Worm (Caenorhabditis elegans): Measurements from ENCODE around the gene F54H5.14.

Gene F54H5.14

ce11 chrII:6625302-6625701 lies at the start of gene F54H5.14:
TSS of gene F54H5.14 (minus strand) at chrII:6625402.
- no peak for TF ChIP-seq tab-1 (GFP tag; IDR thresholded peaks at IDR 0.05)
- no peak for TF ChIP-seq cog-1 (tag; optimal IDR thresholded peaks at IDR 0.05)
- TF ChIP-seq klf-2 (GFP tag; conservative IDR thresholded peaks at IDR 0.05): no peak
- TF ChIP-seq T22C8.4 (GFP tag; IDR thresholded peaks at IDR 0.05): no peak
- no peak for TF ChIP-seq ref-1 (GFP tag; conservative IDR thresholded peaks at IDR 0.05)
- no peak for TF ChIP-seq med-1 (GFP tag; optimal IDR thresholded peaks at IDR 0.05; ENCODE audit: insufficient read depth)
- TF ChIP-seq flt-1 (GFP tag; IDR thresholded peaks at IDR 0.05): no peak

DNA sequence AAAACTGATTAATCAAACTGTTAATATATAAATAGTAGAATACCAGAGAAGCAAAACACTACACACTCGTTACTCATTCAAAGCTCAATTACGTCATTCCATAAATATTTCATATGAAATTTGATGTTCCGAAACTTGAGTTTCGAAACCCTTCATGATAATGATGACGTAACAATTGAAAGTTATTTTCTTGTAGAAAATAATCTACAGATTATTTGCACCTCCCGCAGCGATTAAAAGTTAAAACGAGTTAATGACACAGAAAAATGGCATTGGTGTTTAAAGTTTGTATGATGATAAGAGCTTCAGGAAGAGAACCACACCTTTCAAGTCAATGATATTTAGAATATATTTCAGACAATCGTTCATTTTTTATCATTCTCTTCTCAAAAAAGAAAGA lies 48.7 kb upstream of the F54H5.14 start, which contains the start of gene H43E16.1:
H43E16.1 (plus strand) TSS at position 375 of the 400 bp plus-strand sequence.
- no peak for TF ChIP-seq ref-1 (GFP tag; conservative IDR thresholded peaks at IDR 0.05)
- TF ChIP-seq ztf-29 (GFP tag; IDR thresholded peaks at IDR 0.05): no peak
- TF ChIP-seq tab-1 (GFP tag; IDR thresholded peaks at IDR 0.05): no peak
- TF ChIP-seq cog-1 (tag; optimal IDR thresholded peaks at IDR 0.05): no peak
- no peak for TF ChIP-seq flt-1 (GFP tag; IDR thresholded peaks at IDR 0.05)
- no peak for TF ChIP-seq med-1 (GFP tag; optimal IDR thresholded peaks at IDR 0.05; ENCODE audit: insufficient read depth)

DNA sequence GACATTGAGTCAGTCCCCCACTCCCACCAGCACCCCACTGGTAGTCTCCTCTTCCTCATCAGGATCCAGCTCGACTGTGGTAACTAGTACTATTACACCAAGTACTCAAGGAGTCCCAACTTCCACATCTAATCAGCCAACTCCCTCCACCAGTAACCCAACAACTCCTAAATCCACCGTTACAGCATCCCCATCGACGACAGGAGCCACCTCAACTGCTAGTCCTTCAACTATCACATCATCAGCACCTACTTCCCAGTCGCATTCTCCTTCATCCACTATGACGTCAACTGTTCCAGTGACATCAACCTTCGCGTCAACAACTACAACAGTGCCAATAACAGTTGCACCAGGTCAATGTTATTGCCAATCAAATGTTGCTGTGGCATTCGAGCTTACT lies 43.3 kb upstream of the F54H5.14 start:
- TF ChIP-seq med-1 (GFP tag; optimal IDR thresholded peaks at IDR 0.05; ENCODE audit: insufficient read depth) (no peak), ztf-23 (GFP tag; IDR thresholded peaks at IDR 0.05) (no peak), ref-1 (GFP tag; conservative IDR thresholded peaks at IDR 0.05) (no peak), T22C8.4 (GFP tag; IDR thresholded peaks at IDR 0.05) (no peak), klf-2 (GFP tag; conservative IDR thresholded peaks at IDR 0.05) (no peak), cog-1 (tag; optimal IDR thresholded peaks at IDR 0.05) (no peak), ztf-29 (GFP tag; IDR thresholded peaks at IDR 0.05) (no peak), flt-1 (GFP tag; IDR thresholded peaks at IDR 0.05) (no peak), tab-1 (GFP tag; IDR thresholded peaks at IDR 0.05) (no peak)

ce11 chrII:6667534-6667933 lies 42.3 kb upstream of the F54H5.14 start:
- TF ChIP-seq ref-1 (GFP tag; conservative IDR thresholded peaks at IDR 0.05): no peak
- no peak for TF ChIP-seq med-1 (GFP tag; optimal IDR thresholded peaks at IDR 0.05; ENCODE audit: insufficient read depth)
- TF ChIP-seq klf-2 (GFP tag; conservative IDR thresholded peaks at IDR 0.05): no peak
- no peak for TF ChIP-seq ztf-23 (GFP tag; IDR thresholded peaks at IDR 0.05)
- TF ChIP-seq T22C8.4 (GFP tag; IDR thresholded peaks at IDR 0.05): no peak
- TF ChIP-seq cog-1 (tag; optimal IDR thresholded peaks at IDR 0.05): no peak
- TF ChIP-seq ztf-29 (GFP tag; IDR thresholded peaks at IDR 0.05): no peak
- no peak for TF ChIP-seq tab-1 (GFP tag; IDR thresholded peaks at IDR 0.05)
- TF ChIP-seq flt-1 (GFP tag; IDR thresholded peaks at IDR 0.05): no peak

DNA sequence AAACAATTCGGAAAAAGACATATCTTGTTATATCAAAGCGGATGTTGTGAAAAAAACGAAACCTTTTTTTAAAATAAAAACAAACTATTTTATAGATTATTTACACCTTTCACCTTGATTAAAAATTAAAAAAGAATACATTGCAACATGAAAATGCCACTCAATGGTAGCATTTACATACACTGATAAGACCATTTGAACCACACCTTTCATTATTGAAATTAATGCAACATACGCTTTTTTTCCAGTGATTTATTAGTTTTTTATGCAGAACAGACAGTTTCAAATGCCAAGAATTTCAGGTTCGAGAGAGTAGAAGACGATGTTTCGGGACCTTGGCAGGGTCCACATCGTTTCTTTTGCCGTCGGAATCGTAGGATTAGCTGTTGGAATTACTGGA lies 41.4 kb upstream of the F54H5.14 start, which contains the start of gene T19D12.1:
T19D12.1 (plus strand) TSS at position 301 of the 400 bp plus-strand sequence.
- TF ChIP-seq ztf-23 (GFP tag; IDR thresholded peaks at IDR 0.05): no peak
- no peak for TF ChIP-seq T22C8.4 (GFP tag; IDR thresholded peaks at IDR 0.05)
- no peak for TF ChIP-seq tab-1 (GFP tag; IDR thresholded peaks at IDR 0.05)
- no peak for TF ChIP-seq ztf-29 (GFP tag; IDR thresholded peaks at IDR 0.05)
- no peak for TF ChIP-seq cog-1 (tag; optimal IDR thresholded peaks at IDR 0.05)
- no peak for TF ChIP-seq klf-2 (GFP tag; conservative IDR thresholded peaks at IDR 0.05)
- TF ChIP-seq ref-1 (GFP tag; conservative IDR thresholded peaks at IDR 0.05): no peak
- no peak for TF ChIP-seq med-1 (GFP tag; optimal IDR thresholded peaks at IDR 0.05; ENCODE audit: insufficient read depth)
- TF ChIP-seq flt-1 (GFP tag; IDR thresholded peaks at IDR 0.05): no peak

DNA sequence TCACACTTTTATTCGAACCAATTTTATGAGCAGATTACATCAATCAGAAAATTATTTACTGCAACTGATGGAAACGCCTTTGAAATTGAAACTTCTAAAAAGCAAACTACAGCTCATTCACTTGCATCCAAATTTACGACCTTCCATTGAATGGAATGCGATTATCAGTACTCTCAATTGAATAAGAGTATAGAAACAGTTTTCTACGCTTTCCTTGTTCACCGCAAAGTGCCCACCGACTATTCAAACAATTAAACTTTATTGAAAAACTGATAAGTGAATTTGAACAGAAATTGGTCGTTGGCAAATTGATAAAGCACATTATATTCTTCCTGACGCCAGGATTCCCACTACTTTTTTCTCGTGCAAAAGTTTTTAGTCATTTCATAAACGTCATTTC lies 40.7 kb upstream of the F54H5.14 start:
- no peak for TF ChIP-seq cog-1 (tag; optimal IDR thresholded peaks at IDR 0.05)
- no peak for TF ChIP-seq T22C8.4 (GFP tag; IDR thresholded peaks at IDR 0.05)
- no peak for TF ChIP-seq tab-1 (GFP tag; IDR thresholded peaks at IDR 0.05)

- TF ChIP-seq klf-2 (GFP tag; conservative IDR thresholded peaks at IDR 0.05): no peak
- TF ChIP-seq ztf-23 (GFP tag; IDR thresholded peaks at IDR 0.05): no peak
- TF ChIP-seq flt-1 (GFP tag; IDR thresholded peaks at IDR 0.05): no peak
- TF ChIP-seq cog-1 (tag; optimal IDR thresholded peaks at IDR 0.05): no peak
- TF ChIP-seq med-1 (GFP tag; optimal IDR thresholded peaks at IDR 0.05; ENCODE audit: insufficient read depth): no peak
- TF ChIP-seq T22C8.4 (GFP tag; IDR thresholded peaks at IDR 0.05): no peak
These were observed 38.6 kb upstream of the F54H5.14 start for ce11 chrII:6663799-6664198.

- TF ChIP-seq flt-1 (GFP tag; IDR thresholded peaks at IDR 0.05) (no peak), med-1 (GFP tag; optimal IDR thresholded peaks at IDR 0.05; ENCODE audit: insufficient read depth) (no peak), ztf-23 (GFP tag; IDR thresholded peaks at IDR 0.05) (no peak), ref-1 (GFP tag; conservative IDR thresholded peaks at IDR 0.05) (no peak), cog-1 (tag; optimal IDR thresholded peaks at IDR 0.05) (no peak), T22C8.4 (GFP tag; IDR thresholded peaks at IDR 0.05) (no peak), tab-1 (GFP tag; IDR thresholded peaks at IDR 0.05) (no peak), ztf-29 (GFP tag; IDR thresholded peaks at IDR 0.05) (no peak), klf-2 (GFP tag; conservative IDR thresholded peaks at IDR 0.05) (no peak)
These were observed 36.0 kb upstream of the F54H5.14 start, which contains the start of gene T19D12.2 for ce11 chrII:6661211-6661610. TSS of gene T19D12.2 (plus strand) at chrII:6661335.

ce11 chrII:6658766-6659165 lies 33.6 kb upstream of the F54H5.14 start, which contains the start of gene T19D12.10:
TSS of gene T19D12.10 (minus strand) at chrII:6658866.
- TF ChIP-seq med-1 (GFP tag; optimal IDR thresholded peaks at IDR 0.05; ENCODE audit: insufficient read depth): no peak
- no peak for TF ChIP-seq flt-1 (GFP tag; IDR thresholded peaks at IDR 0.05)
- no peak for TF ChIP-seq ztf-29 (GFP tag; IDR thresholded peaks at IDR 0.05)
- TF ChIP-seq ztf-23 (GFP tag; IDR thresholded peaks at IDR 0.05): no peak
- TF ChIP-seq cog-1 (tag; optimal IDR thresholded peaks at IDR 0.05): no peak
- TF ChIP-seq ref-1 (GFP tag; conservative IDR thresholded peaks at IDR 0.05): no peak
- TF ChIP-seq tab-1 (GFP tag; IDR thresholded peaks at IDR 0.05): no peak
- TF ChIP-seq klf-2 (GFP tag; conservative IDR thresholded peaks at IDR 0.05): no peak
- no peak for TF ChIP-seq T22C8.4 (GFP tag; IDR thresholded peaks at IDR 0.05)

- TF ChIP-seq med-1 (GFP tag; optimal IDR thresholded peaks at IDR 0.05; ENCODE audit: insufficient read depth) (no peak), ztf-29 (GFP tag; IDR thresholded peaks at IDR 0.05) (no peak), T22C8.4 (GFP tag; IDR thresholded peaks at IDR 0.05) (no peak), ref-1 (GFP tag; conservative IDR thresholded peaks at IDR 0.05) (no peak), flt-1 (GFP tag; IDR thresholded peaks at IDR 0.05) (no peak), cog-1 (tag; optimal IDR thresholded peaks at IDR 0.05) (no peak), ztf-23 (GFP tag; IDR thresholded peaks at IDR 0.05) (no peak), klf-2 (GFP tag; conservative IDR thresholded peaks at IDR 0.05) (no peak), tab-1 (GFP tag; IDR thresholded peaks at IDR 0.05) (no peak)
These were observed 29.1 kb upstream of the F54H5.14 start, which contains the start of gene T19D12.9 for ce11 chrII:6654284-6654683. TSS of gene T19D12.9 (minus strand) at chrII:6654384.
